Fruit fly (Drosophila melanogaster) whole organism, embryonic: Measurements from ENCODE around the gene VhaM9.7-b.

Experiments used
- BEAF-32 ChIP-seq: fragments of 200-800 bp; sonication (Bioruptor generic); optimal IDR thresholded peaks from 3 replicates; lab custom pipeline; 2017; ENCODE audit warnings: missing biosample characterization, missing genetic modification characterization, mild to moderate bottlenecking, moderate library complexity, missing genetic modification reagents
- CG11247 ChIP-seq: fragments of 200-800 bp; sonication (Bioruptor generic); IDR thresholded peaks from 2 replicates; pipeline ENCODE4 v1.3.6; 2022; ENCODE audit warnings: missing biosample characterization, missing genetic modification characterization
- CG13287 ChIP-seq: fragments of 200-800 bp; sonication (Bioruptor generic); IDR thresholded peaks from 2 replicates; pipeline ENCODE4 v1.3.6; 2022; ENCODE audit warnings: missing biosample characterization, missing genetic modification characterization; ENCODE audit not compliant: partially characterized antibody
- CG14710 ChIP-seq: fragments of 200-800 bp; sonication (Bioruptor generic); optimal IDR thresholded peaks from 3 replicates; lab custom pipeline; 2019; ENCODE audit warnings: missing biosample characterization, mild to moderate bottlenecking, missing genetic modification characterization, moderate library complexity
- CG1603 ChIP-seq: fragments of 200-800 bp; sonication (Bioruptor generic); optimal IDR thresholded peaks from 2 replicates; lab custom pipeline; 2019; ENCODE audit warnings: missing biosample characterization, mild to moderate bottlenecking, missing genetic modification characterization, moderate library complexity
- CG30020 ChIP-seq: fragments of 200-800 bp; optimal IDR thresholded peaks from 2 replicates; lab custom pipeline; 2019; ENCODE audit warnings: missing biosample characterization, mild to moderate bottlenecking, missing genetic modification characterization, moderate library complexity
- CG4424 ChIP-seq: fragments of 200-800 bp; sonication (Bioruptor generic); optimal IDR thresholded peaks from 3 replicates; lab custom pipeline; 2016; ENCODE audit warnings: missing biosample characterization, missing genetic modification characterization
- CG7786 ChIP-seq: fragments of 200-800 bp; sonication (Bioruptor generic); optimal IDR thresholded peaks from 2 replicates; lab custom pipeline; 2016; ENCODE audit warnings: missing biosample characterization, missing genetic modification characterization
- CG7963 ChIP-seq: fragments of 200-800 bp; sonication (Bioruptor generic); IDR thresholded peaks from 3 replicates; pipeline ENCODE4 v1.3.6; 2022; ENCODE audit warnings: missing biosample characterization, missing genetic modification characterization; ENCODE audit not compliant: partially characterized antibody
- CG9797 ChIP-seq: fragments of 200-800 bp; sonication (Bioruptor generic); optimal IDR thresholded peaks from 3 replicates; lab custom pipeline; 2018; ENCODE audit warnings: missing biosample characterization, mild to moderate bottlenecking, missing genetic modification characterization
- Dp ChIP-seq: fragments of 200-800 bp; sonication (Bioruptor generic); optimal IDR thresholded peaks from 2 replicates; lab custom pipeline; 2018; ENCODE audit warnings: missing biosample characterization, mild to moderate bottlenecking, missing genetic modification characterization, moderate library complexity
- E2f2 ChIP-seq: fragments of 200-800 bp; sonication (Bioruptor generic); IDR thresholded peaks from 2 replicates; pipeline ENCODE4 v1.3.6; 2022; ENCODE audit warnings: missing biosample characterization, missing genetic modification characterization
- Ets65A ChIP-seq: fragments of 200-800 bp; sonication (Bioruptor generic); peaks from one replicate; lab custom pipeline; 2016; ENCODE audit warnings: missing biosample characterization, missing genetic modification characterization
- MBD-R2 ChIP-seq: fragments of 200-800 bp; sonication (Bioruptor generic); IDR thresholded peaks from 2 replicates; pipeline ENCODE4 v1.3.6; 2022; ENCODE audit warnings: missing biosample characterization, missing genetic modification characterization
- MESR4 ChIP-seq: fragments of 200-800 bp; sonication (Bioruptor generic); optimal IDR thresholded peaks from 2 replicates; lab custom pipeline; 2018; ENCODE audit warnings: missing biosample characterization, mild to moderate bottlenecking, missing genetic modification characterization, moderate library complexity
- Myb ChIP-seq: fragments of 200-800 bp; sonication (Bioruptor generic); optimal IDR thresholded peaks from 2 replicates; lab custom pipeline; 2016; ENCODE audit warnings: missing biosample characterization, missing genetic modification characterization
- NC2β ChIP-seq: fragments of 200-800 bp; sonication (Bioruptor generic); optimal IDR thresholded peaks from 2 replicates; lab custom pipeline; 2016; ENCODE audit warnings: missing biosample characterization, missing genetic modification characterization
- Nf-YB ChIP-seq: fragments of 200-800 bp; sonication (Bioruptor generic); optimal IDR thresholded peaks from 3 replicates; lab custom pipeline; 2019; ENCODE audit warnings: missing biosample characterization, mild to moderate bottlenecking, missing genetic modification characterization, moderate library complexity
- Opbp ChIP-seq: fragments of 200-800 bp; sonication (Bioruptor generic); IDR thresholded peaks from 3 replicates; pipeline ENCODE4 v1.3.6; 2022; ENCODE audit warnings: missing biosample characterization, missing genetic modification characterization; ENCODE audit not compliant: partially characterized antibody
- Pdp1 ChIP-seq, 2 experiments: fragments of 200-800 bp; sonication (Bioruptor generic); optimal IDR thresholded peaks; 3 replicates each; lab custom pipeline; 2016; ENCODE audit warnings: missing biosample characterization in 2 of 2, missing genetic modification characterization in 2 of 2, mild to moderate bottlenecking in 1 of 2, moderate library complexity in 1 of 2
- Vsx1 ChIP-seq: fragments of 200-800 bp; sonication (Bioruptor generic); optimal IDR thresholded peaks from 2 replicates; lab custom pipeline; 2017; ENCODE audit warnings: missing biosample characterization, mild to moderate bottlenecking, missing genetic modification characterization, missing genetic modification reagents
- YL-1 ChIP-seq: fragments of 200-800 bp; sonication (Bioruptor generic); optimal IDR thresholded peaks from 3 replicates; lab custom pipeline; 2017; ENCODE audit warnings: missing biosample characterization, mild to moderate bottlenecking, missing genetic modification characterization
- chinmo ChIP-seq: fragments of 200-800 bp; sonication (Bioruptor generic); IDR thresholded peaks from 4 replicates; pipeline ENCODE4 v1.3.6; 2022; ENCODE audit warnings: missing biosample characterization, missing genetic modification characterization; ENCODE audit not compliant: partially characterized antibody
- crp ChIP-seq, 2 experiments: fragments of 200-800 bp; sonication (Bioruptor generic); optimal IDR thresholded peaks; 2 replicates in 1 of 2; 3 replicates in 1 of 2; lab custom pipeline; 2017; ENCODE audit warnings: missing biosample characterization in 2 of 2, missing genetic modification characterization in 2 of 2, mild to moderate bottlenecking in 1 of 2, moderate library complexity in 1 of 2
- exex ChIP-seq: fragments of 200-800 bp; sonication (Bioruptor generic); optimal IDR thresholded peaks from 4 replicates; lab custom pipeline; 2018; ENCODE audit warnings: missing biosample characterization, mild to moderate bottlenecking, missing genetic modification characterization, moderate library complexity
- gfzf ChIP-seq: fragments of 200-800 bp; sonication (Bioruptor generic); optimal IDR thresholded peaks from 2 replicates; lab custom pipeline; 2016; ENCODE audit warnings: missing biosample characterization, mild to moderate bottlenecking, missing genetic modification characterization, moderate library complexity
- lola ChIP-seq, 3 experiments: fragments of >200 bp in 2 of 3; fragments of 200-800 bp in 1 of 3; sonication (Bioruptor generic) in 1 of 3; optimal IDR thresholded peaks; 2 replicates each; lab custom pipeline; 2017 to 2019; ENCODE audit warnings: missing biosample characterization in 3 of 3, missing genetic modification characterization in 3 of 3, mild to moderate bottlenecking in 1 of 3, moderate library complexity in 1 of 3
- pfk ChIP-seq: fragments of 200-800 bp; sonication (Bioruptor generic); optimal IDR thresholded peaks from 2 replicates; lab custom pipeline; 2018; ENCODE audit warnings: missing biosample characterization, mild to moderate bottlenecking, missing genetic modification characterization, moderate library complexity
- phol ChIP-seq: fragments of 200-800 bp; sonication (Bioruptor generic); optimal IDR thresholded peaks from 3 replicates; lab custom pipeline; 2018; ENCODE audit warnings: missing biosample characterization, mild to moderate bottlenecking, missing genetic modification characterization, moderate library complexity
- pzg ChIP-seq: fragments of 200-800 bp; sonication (Bioruptor generic); optimal IDR thresholded peaks from 3 replicates; lab custom pipeline; 2018; ENCODE audit warnings: missing biosample characterization, mild to moderate bottlenecking, missing genetic modification characterization, moderate library complexity
- ro ChIP-seq: fragments of 200-800 bp; sonication (Bioruptor generic); IDR thresholded peaks from 2 replicates; pipeline ENCODE4 v1.3.6; 2022; ENCODE audit warnings: missing biosample characterization, missing genetic modification characterization
- sd ChIP-seq: fragments of 200-800 bp; sonication (Bioruptor generic); optimal IDR thresholded peaks from 3 replicates; lab custom pipeline; 2018; ENCODE audit warnings: missing biosample characterization, mild to moderate bottlenecking, missing genetic modification characterization, moderate library complexity
- slbo ChIP-seq: fragments of 200-800 bp; sonication (Bioruptor generic); IDR thresholded peaks from 2 replicates; pipeline ENCODE4 v1.3.6; 2022; ENCODE audit warnings: missing biosample characterization, missing genetic modification characterization
- so ChIP-seq: fragments of 200-800 bp; sonication (Bioruptor generic); IDR thresholded peaks from 3 replicates; pipeline ENCODE4 v1.3.6; 2022; ENCODE audit warnings: missing biosample characterization, missing genetic modification characterization
- stwl ChIP-seq: fragments of 200-800 bp; sonication (Bioruptor generic); optimal IDR thresholded peaks from 3 replicates; lab custom pipeline; 2018; ENCODE audit warnings: missing biosample characterization, mild to moderate bottlenecking, missing genetic modification characterization, moderate library complexity
- tgo ChIP-seq: fragments of 200-800 bp; sonication (Bioruptor generic); IDR thresholded peaks from 3 replicates; pipeline ENCODE4 v1.3.6; 2022; ENCODE audit warnings: missing biosample characterization, missing genetic modification characterization
- trem ChIP-seq: fragments of 200-800 bp; optimal IDR thresholded peaks from 3 replicates; lab custom pipeline; 2019; ENCODE audit warnings: missing biosample characterization, mild to moderate bottlenecking, missing genetic modification characterization, moderate library complexity
- ttk ChIP-seq: fragments of 200-800 bp; sonication (Bioruptor generic); IDR thresholded peaks from 2 replicates; pipeline ENCODE4 v2.1.2; 2022; ENCODE audit warnings: missing biosample characterization, missing genetic modification characterization
- wdn ChIP-seq: fragments of 200-800 bp; sonication (Bioruptor generic); IDR thresholded peaks from 2 replicates; pipeline ENCODE4 v1.3.6; 2022; ENCODE audit warnings: missing biosample characterization, missing genetic modification characterization

Gene VhaM9.7-b

DNA sequence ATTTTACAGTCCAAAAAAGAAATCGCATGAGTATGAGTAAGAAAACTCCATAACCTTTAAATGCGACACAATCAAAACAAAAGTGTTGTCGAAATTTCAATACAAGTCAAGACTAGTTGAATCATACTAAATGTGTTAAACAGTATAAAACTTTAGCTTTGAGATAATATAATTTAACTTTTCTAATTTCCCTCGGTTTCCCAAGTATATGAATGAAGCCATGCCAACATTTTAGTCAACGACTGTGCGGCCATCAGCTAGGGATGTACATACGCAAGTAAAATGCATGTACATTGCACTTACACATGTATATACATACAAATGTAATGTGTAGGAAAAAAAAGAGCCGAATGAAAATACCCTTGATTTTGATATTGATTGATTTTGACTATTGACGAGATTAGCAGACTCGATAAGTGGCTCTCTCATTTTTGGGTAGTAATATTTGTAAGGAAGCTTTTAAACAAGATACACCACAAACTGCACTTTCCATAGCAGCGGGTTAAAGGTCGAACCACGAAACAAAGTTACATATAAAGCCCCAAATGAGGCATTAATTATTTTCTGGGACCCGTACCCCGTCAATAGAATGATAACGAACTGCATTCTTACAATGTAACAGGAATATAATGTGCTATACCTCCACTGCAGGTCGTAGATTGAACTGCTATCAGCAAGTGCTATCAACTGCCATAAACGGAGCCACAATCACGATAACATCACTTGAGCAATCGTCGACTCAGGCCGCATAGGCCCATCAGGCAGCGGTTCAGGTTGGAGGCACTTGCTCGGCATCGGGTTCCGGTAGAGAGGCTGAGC is 15.4 kb upstream of the VhaM9.7-b start (continued):
- TF ChIP-seq CG4424 (GFP tag; lab: Kevin White, UChicago), result peak; percentile 16

- TF ChIP-seq tgo (GFP tag; lab: Robert Waterston, UW) (no peak), CG7963 (GFP tag; lab: Robert Waterston, UW) (no peak), crp (GFP tag; optimal IDR thresholded peaks at IDR 0.05; lab: Kevin White, UChicago) (peak; percentile 19 to 83), lola (GFP tag; optimal IDR thresholded peaks at IDR 0.05; lab: Kevin White, UChicago) (no peak), chinmo (peak; percentile 72; the same call in 1 of the 4 replicates), ro (no peak), NC2β (GFP tag; lab: Kevin White, UChicago) (no peak), slbo (GFP tag; lab: Robert Waterston, UW) (no peak), BEAF-32 (GFP tag; lab: Kevin White, UChicago) (peak; percentile 9), pfk (no peak), Ets65A (GFP tag; lab: Kevin White, UChicago) (no peak), stwl (tag; lab: Kevin White, UChicago) (peak; percentile 57), Vsx1 (GFP tag; lab: Kevin White, UChicago) (no peak), Myb (GFP tag; lab: Kevin White, UChicago) (peak; percentile 76), sd (tag; lab: Kevin White, UChicago) (no peak), CG7786 (GFP tag; lab: Kevin White, UChicago) (no peak), CG13287 (GFP tag; lab: Robert Waterston, UW) (peak; percentile 19; the same call in 1 of the 2 replicates), CG14710 (tag; lab: Kevin White, UChicago) (peak; percentile 7), phol (tag; lab: Kevin White, UChicago) (peak; percentile 22), trem (peak; percentile 27), CG11247 (GFP tag; lab: Robert Waterston, UW) (no peak), pzg (peak; percentile 44), Pdp1 (GFP tag; optimal IDR thresholded peaks at IDR 0.05; lab: Kevin White, UChicago) (peak in 1 of 2 experiments; percentile 7), CG1603 (tag; lab: Kevin White, UChicago) (peak; percentile 28), wdn (GFP tag; lab: Robert Waterston, UW) (no peak), so (GFP tag; lab: Robert Waterston, UW) (no peak), Dp (GFP tag; lab: Kevin White, UChicago) (peak; percentile 30), MESR4 (GFP tag; lab: Kevin White, UChicago) (peak; percentile 54), exex (tag; lab: Kevin White, UChicago) (no peak), Nf-YB (GFP tag; lab: Kevin White, UChicago) (no peak), YL-1 (peak; percentile 53), Opbp (GFP tag; lab: Robert Waterston, UW) (peak; percentile 14; the same call in 1 of the 3 replicates), E2f2 (GFP tag; lab: Robert Waterston, UW) (peak; percentile 29; the same call in 1 of the 2 replicates), CG30020 (peak; percentile 48), CG9797 (GFP tag; lab: Kevin White, UChicago) (peak; percentile 61), gfzf (GFP tag; lab: Kevin White, UChicago) (peak; percentile 81), MBD-R2 (GFP tag; lab: Robert Waterston, UW) (peak; percentile 59), ttk (GFP tag; lab: Robert Waterston, UW) (no peak)
These were observed 10.6 kb upstream of the VhaM9.7-b start, which contains the start of gene Arv1 for dm6 chr3L:21529108-21529507. Gene Arv1, minus strand, starts transcription at chr3L:21529333.
